Fruit fly (Drosophila melanogaster) whole organism, adult: ENCODE results near the gene Or7a.

Source experiments
- CG11617 ChIP-seq: fragments of 200-800 bp; sonication (Bioruptor generic); optimal IDR thresholded peaks from 2 replicates; lab custom pipeline; 2017; ENCODE audit warnings: mild to moderate bottlenecking, missing biosample characterization, missing genetic modification reagents, missing genetic modification characterization
- CG12768 ChIP-seq: fragments of 200-800 bp; sonication (Bioruptor generic); optimal IDR thresholded peaks from 2 replicates; lab custom pipeline; 2017; ENCODE audit warnings: missing biosample characterization, missing genetic modification characterization, mild to moderate bottlenecking, moderate library complexity, missing genetic modification reagents
- CG1620 ChIP-seq: fragments of 200-800 bp; sonication (Bioruptor generic); optimal IDR thresholded peaks from 2 replicates; lab custom pipeline; 2016; ENCODE audit warnings: missing biosample characterization, missing genetic modification characterization
- CG33017 ChIP-seq: fragments of 200-800 bp; sonication (Bioruptor generic); optimal IDR thresholded peaks from 2 replicates; lab custom pipeline; 2018; ENCODE audit warnings: missing biosample characterization, mild to moderate bottlenecking, missing genetic modification characterization, moderate library complexity
- CG5204 ChIP-seq: fragments of 200-800 bp; sonication (Bioruptor generic); optimal IDR thresholded peaks from 2 replicates; lab custom pipeline; 2016; ENCODE audit warnings: missing biosample characterization, missing genetic modification characterization
- CG7045 ChIP-seq: fragments of 200-800 bp; sonication (Bioruptor generic); optimal IDR thresholded peaks from 2 replicates; lab custom pipeline; 2017; ENCODE audit warnings: missing biosample characterization, mild to moderate bottlenecking, missing genetic modification characterization
- Clk ChIP-seq: fragments of 200-800 bp; sonication (Bioruptor generic); optimal IDR thresholded peaks from 2 replicates; lab custom pipeline; 2017; ENCODE audit warnings: missing biosample characterization, missing genetic modification characterization
- Hr96 ChIP-seq: fragments of 200-800 bp; sonication (Bioruptor generic); optimal IDR thresholded peaks from 2 replicates; lab custom pipeline; 2016; ENCODE audit warnings: missing biosample characterization, missing genetic modification characterization
- bab1 ChIP-seq: fragments of 200-800 bp; sonication (Bioruptor generic); optimal IDR thresholded peaks from 3 replicates; lab custom pipeline; 2019; ENCODE audit warnings: missing biosample characterization, mild to moderate bottlenecking, missing genetic modification characterization, moderate library complexity
- cic ChIP-seq: fragments of 200-800 bp; sonication (Bioruptor generic); optimal IDR thresholded peaks from 2 replicates; lab custom pipeline; 2017; ENCODE audit warnings: missing biosample characterization, mild to moderate bottlenecking, missing genetic modification characterization, moderate library complexity
- kay ChIP-seq: fragments of 200-800 bp; sonication (Bioruptor generic); peaks from one replicate; lab custom pipeline; 2016; ENCODE audit warnings: missing biosample characterization, missing genetic modification characterization, borderline replicate concordance
- pad ChIP-seq: fragments of 200-800 bp; sonication (Bioruptor generic); optimal IDR thresholded peaks from 3 replicates; lab custom pipeline; 2017; ENCODE audit warnings: missing biosample characterization, missing genetic modification characterization, mild to moderate bottlenecking, moderate library complexity, missing genetic modification reagents
- tj ChIP-seq: fragments of 200-800 bp; sonication (Bioruptor generic); optimal IDR thresholded peaks from 3 replicates; lab custom pipeline; 2017; ENCODE audit warnings: missing biosample characterization, mild to moderate bottlenecking, missing genetic modification characterization, moderate library complexity

- peak; percentile 62 for TF ChIP-seq CG33017
- no peak for TF ChIP-seq kay (GFP tag; lab: Kevin White, UChicago)
- peak; percentile 20 for TF ChIP-seq pad (GFP tag; lab: Kevin White, UChicago)
- TF ChIP-seq CG1620 (GFP tag; lab: Kevin White, UChicago) = peak; percentile 21
- peak; percentile 62 for TF ChIP-seq CG12768 (GFP tag; lab: Kevin White, UChicago)
- peak; percentile 70 for TF ChIP-seq CG5204
- peak; percentile 64 for TF ChIP-seq CG11617
- peak; percentile 57 for TF ChIP-seq bab1 (GFP tag; lab: Kevin White, UChicago)
- TF ChIP-seq Hr96 (GFP tag; lab: Kevin White, UChicago) = no peak
- TF ChIP-seq cic = no peak
- TF ChIP-seq tj (GFP tag; lab: Kevin White, UChicago) = peak; percentile 73
- TF ChIP-seq CG7045 = peak; percentile 60
- TF ChIP-seq Clk = peak; percentile 25
Observed at dm6 chrX:8114476-8115342, 50.8 kb downstream of the Or7a start.
